Fruit fly (Drosophila melanogaster) whole organism, embryonic: ENCODE results near the gene fry.

Experiments used
- Adf1 ChIP-seq: fragments of 200-800 bp; sonication (Bioruptor generic); IDR thresholded peaks from 2 replicates; pipeline ENCODE4 v1.3.6; 2022; ENCODE audit warnings: missing biosample characterization, missing genetic modification characterization
- Aef1 ChIP-seq: fragments of 200-800 bp; sonication (Bioruptor generic); IDR thresholded peaks from 3 replicates; pipeline ENCODE4 v1.3.6; 2022; ENCODE audit warnings: missing biosample characterization, missing genetic modification characterization
- Atf3 ChIP-seq: fragments of 200-800 bp; sonication (Bioruptor generic); optimal IDR thresholded peaks from 3 replicates; lab custom pipeline; 2016; ENCODE audit warnings: missing biosample characterization, missing genetic modification characterization
- CG10321 ChIP-seq: fragments of 200-800 bp; sonication (Bioruptor generic); IDR thresholded peaks from 2 replicates; pipeline ENCODE4 v1.3.6; 2022; ENCODE audit warnings: missing biosample characterization, missing genetic modification characterization
- CG10366 ChIP-seq: fragments of 200-800 bp; sonication (Bioruptor generic); IDR thresholded peaks from 2 replicates; pipeline ENCODE4 v1.3.6; 2022; ENCODE audit warnings: missing biosample characterization, missing genetic modification characterization
- CG10431 ChIP-seq: fragments of 200-800 bp; sonication (Bioruptor generic); optimal IDR thresholded peaks from 3 replicates; lab custom pipeline; 2018; ENCODE audit warnings: missing biosample characterization, mild to moderate bottlenecking, missing genetic modification characterization
- CG11093 ChIP-seq: fragments of 200-800 bp; sonication (Bioruptor generic); IDR thresholded peaks from 3 replicates; pipeline ENCODE4 v1.3.6; 2022; ENCODE audit warnings: missing biosample characterization, missing genetic modification characterization
- CG11695 ChIP-seq: fragments of 200-800 bp; sonication (Bioruptor generic); IDR thresholded peaks from 3 replicates; pipeline ENCODE4 v1.3.6; 2022; ENCODE audit warnings: missing biosample characterization, missing genetic modification characterization
- CG12155 ChIP-seq: fragments of 200-800 bp; sonication (Bioruptor generic); optimal IDR thresholded peaks from 3 replicates; lab custom pipeline; 2016; ENCODE audit warnings: missing biosample characterization, missing genetic modification characterization
- CG13424 ChIP-seq: fragments of 200-800 bp; sonication (Bioruptor generic); optimal IDR thresholded peaks from 2 replicates; lab custom pipeline; 2019; ENCODE audit warnings: missing biosample characterization, mild to moderate bottlenecking, missing genetic modification characterization, moderate library complexity
- CG14441 ChIP-seq: fragments of 200-800 bp; sonication (Bioruptor generic); IDR thresholded peaks from 2 replicates; pipeline ENCODE4 v1.3.6; 2022; ENCODE audit warnings: missing biosample characterization, missing genetic modification characterization
- CG14965 ChIP-seq: fragments of 200-800 bp; sonication (Bioruptor generic); optimal IDR thresholded peaks from 2 replicates; lab custom pipeline; 2016; ENCODE audit warnings: missing biosample characterization, missing genetic modification characterization, borderline replicate concordance
- CG15269 ChIP-seq: fragments of 200-800 bp; sonication (Bioruptor generic); optimal IDR thresholded peaks from 2 replicates; lab custom pipeline; 2018; ENCODE audit warnings: missing biosample characterization, mild to moderate bottlenecking, missing genetic modification characterization, moderate library complexity
- CG16779 ChIP-seq: fragments of 200-800 bp; sonication (Bioruptor generic); IDR thresholded peaks from 2 replicates; pipeline ENCODE4 v1.3.6; 2022; ENCODE audit warnings: missing biosample characterization, missing genetic modification characterization
- CG1832 ChIP-seq: fragments of 200-800 bp; sonication (Bioruptor generic); optimal IDR thresholded peaks from 2 replicates; lab custom pipeline; 2017; ENCODE audit warnings: missing biosample characterization, mild to moderate bottlenecking, missing genetic modification characterization, inconsistent platforms
- CG2116 ChIP-seq: fragments of 200-800 bp; sonication (Bioruptor generic); optimal IDR thresholded peaks from 3 replicates; lab custom pipeline; 2018; ENCODE audit warnings: missing biosample characterization, mild to moderate bottlenecking, missing genetic modification characterization
- CG30431 ChIP-seq: fragments of 200-800 bp; sonication (Bioruptor generic); optimal IDR thresholded peaks from 2 replicates; lab custom pipeline; 2017; ENCODE audit warnings: missing biosample characterization, missing genetic modification characterization
- CG31224 ChIP-seq: fragments of 200-800 bp; sonication (Bioruptor generic); IDR thresholded peaks from 2 replicates; pipeline ENCODE4 v1.3.6; 2022; ENCODE audit warnings: missing biosample characterization, missing genetic modification characterization
- CG6854 ChIP-seq: fragments of 200-800 bp; sonication (Bioruptor generic); optimal IDR thresholded peaks from 3 replicates; lab custom pipeline; 2017; ENCODE audit warnings: missing biosample characterization, mild to moderate bottlenecking, missing genetic modification characterization
- CG7786 ChIP-seq: fragments of 200-800 bp; sonication (Bioruptor generic); optimal IDR thresholded peaks from 2 replicates; lab custom pipeline; 2016; ENCODE audit warnings: missing biosample characterization, missing genetic modification characterization
- CG7839 ChIP-seq: fragments of 200-800 bp; sonication (Bioruptor generic); optimal IDR thresholded peaks from 3 replicates; lab custom pipeline; 2018; ENCODE audit warnings: missing biosample characterization, mild to moderate bottlenecking, missing genetic modification characterization, moderate library complexity
- CG8089 ChIP-seq: fragments of 200-800 bp; sonication (Bioruptor generic); optimal IDR thresholded peaks from 3 replicates; lab custom pipeline; 2016; ENCODE audit warnings: missing biosample characterization, missing genetic modification characterization
- CG8281 ChIP-seq: fragments of 200-800 bp; sonication (Bioruptor generic); optimal IDR thresholded peaks from 2 replicates; lab custom pipeline; 2018; ENCODE audit warnings: missing biosample characterization, mild to moderate bottlenecking, missing genetic modification characterization, moderate library complexity
- CG8765 ChIP-seq: fragments of 200-800 bp; sonication (Bioruptor generic); IDR thresholded peaks from 2 replicates; pipeline ENCODE4 v1.3.6; 2022; ENCODE audit warnings: missing biosample characterization, missing genetic modification characterization
- CG9215 ChIP-seq: fragments of 200-800 bp; sonication (Bioruptor generic); IDR thresholded peaks from 2 replicates; pipeline ENCODE4 v1.3.6; 2022; ENCODE audit warnings: missing biosample characterization, missing genetic modification characterization
- Eip74EF ChIP-seq, 2 experiments: fragments of 200-800 bp in 1 of 2; fragments of >200 bp in 1 of 2; sonication (Bioruptor generic) in 1 of 2; optimal IDR thresholded peaks; 2 replicates each; lab custom pipeline; 2017 to 2019; ENCODE audit warnings: missing biosample characterization in 2 of 2, missing genetic modification characterization in 2 of 2, mild to moderate bottlenecking in 1 of 2, moderate library complexity in 1 of 2
- HmgZ ChIP-seq: fragments of 200-800 bp; sonication (Bioruptor generic); optimal IDR thresholded peaks from 2 replicates; lab custom pipeline; 2018; ENCODE audit warnings: missing biosample characterization, mild to moderate bottlenecking, missing genetic modification characterization
- Max ChIP-seq: fragments of 200-800 bp; sonication (Bioruptor generic); optimal IDR thresholded peaks from 2 replicates; lab custom pipeline; 2016; ENCODE audit warnings: missing biosample characterization, mild to moderate bottlenecking, missing genetic modification characterization
- Nf-YA ChIP-seq: fragments of 200-800 bp; sonication (Bioruptor generic); IDR thresholded peaks from 2 replicates; pipeline ENCODE4 v1.3.6; 2022; ENCODE audit warnings: missing biosample characterization, missing genetic modification characterization
- Rfx ChIP-seq: fragments of 200-800 bp; sonication (Bioruptor generic); IDR thresholded peaks from 2 replicates; pipeline ENCODE4 v1.3.6; 2022; ENCODE audit warnings: missing biosample characterization, missing genetic modification characterization
- Xrp1 ChIP-seq: fragments of 200-800 bp; sonication (Bioruptor generic); IDR thresholded peaks from 2 replicates; pipeline ENCODE4 v1.3.6; 2022; ENCODE audit warnings: missing biosample characterization, missing genetic modification characterization
- ap ChIP-seq: fragments of 200-800 bp; sonication (Bioruptor generic); IDR thresholded peaks from 2 replicates; pipeline ENCODE4 v1.3.6; 2022; ENCODE audit warnings: missing biosample characterization, missing genetic modification characterization
- bigmax ChIP-seq: fragments of 200-800 bp; sonication (Bioruptor generic); optimal IDR thresholded peaks from 2 replicates; lab custom pipeline; 2018; ENCODE audit warnings: missing biosample characterization, mild to moderate bottlenecking, missing genetic modification characterization
- dan ChIP-seq: fragments of 200-800 bp; sonication (Bioruptor generic); IDR thresholded peaks from 2 replicates; pipeline ENCODE4 v1.3.6; 2022; ENCODE audit warnings: missing biosample characterization, missing genetic modification characterization
- eve ChIP-seq, 2 experiments: fragments of >200 bp; optimal IDR thresholded peaks; 2 replicates each; lab custom pipeline; 2017; ENCODE audit warnings: missing biosample characterization in 2 of 2, missing genetic modification characterization in 2 of 2
- ftz-f1 ChIP-seq: fragments of 200-800 bp; sonication (Bioruptor generic); optimal IDR thresholded peaks from 2 replicates; lab custom pipeline; 2016; ENCODE audit warnings: missing biosample characterization, missing genetic modification characterization
- gce ChIP-seq: fragments of 200-800 bp; sonication (Bioruptor generic); IDR thresholded peaks from 3 replicates; pipeline ENCODE4 v1.3.6; 2022; ENCODE audit warnings: missing biosample characterization, missing genetic modification characterization
- gfzf ChIP-seq: fragments of 200-800 bp; sonication (Bioruptor generic); optimal IDR thresholded peaks from 2 replicates; lab custom pipeline; 2016; ENCODE audit warnings: missing biosample characterization, mild to moderate bottlenecking, missing genetic modification characterization, moderate library complexity
- knrl ChIP-seq: fragments of 200-800 bp; sonication (Bioruptor generic); IDR thresholded peaks from 3 replicates; pipeline ENCODE4 v1.3.6; 2022; ENCODE audit warnings: missing biosample characterization, missing genetic modification characterization; ENCODE audit not compliant: partially characterized antibody
- lov ChIP-seq, 2 experiments: fragments of 200-800 bp in 1 of 2; fragments of >200 bp in 1 of 2; sonication (Bioruptor generic) in 1 of 2; IDR thresholded peaks in 1 of 2; optimal IDR thresholded peaks in 1 of 2; 2 replicates in 1 of 2; 3 replicates in 1 of 2; pipeline versions ENCODE4 v1.3.6 to Lab custom; 2017 to 2022; ENCODE audit warnings: missing biosample characterization in 1 of 2, missing genetic modification characterization in 1 of 2
- mld ChIP-seq: fragments of 200-800 bp; sonication (Bioruptor generic); IDR thresholded peaks from 3 replicates; pipeline ENCODE4 v1.3.6; 2022; ENCODE audit warnings: missing biosample characterization, missing genetic modification characterization; ENCODE audit not compliant: partially characterized antibody
- oc ChIP-seq: fragments of 200-800 bp; sonication (Bioruptor generic); optimal IDR thresholded peaks from 2 replicates; lab custom pipeline; 2018; ENCODE audit warnings: missing biosample characterization, mild to moderate bottlenecking, missing genetic modification characterization, moderate library complexity
- prd ChIP-seq, 3 experiments: fragments of >200 bp in 2 of 3; fragments of 200-800 bp in 1 of 3; sonication (Bioruptor generic) in 1 of 3; optimal IDR thresholded peaks in 2 of 3; IDR thresholded peaks in 1 of 3; 2 replicates in 2 of 3; 3 replicates in 1 of 3; pipeline versions ENCODE4 v1.3.6 to Lab custom; 2017 to 2022; ENCODE audit warnings: missing biosample characterization in 1 of 3, missing genetic modification characterization in 1 of 3
- rib ChIP-seq: fragments of 200-800 bp; sonication (Bioruptor generic); IDR thresholded peaks from 2 replicates; pipeline ENCODE4 v1.3.6; 2022; ENCODE audit warnings: missing biosample characterization, missing genetic modification characterization
- shn ChIP-seq: fragments of 200-800 bp; sonication (Bioruptor generic); optimal IDR thresholded peaks from 3 replicates; lab custom pipeline; 2016; ENCODE audit warnings: missing biosample characterization, missing genetic modification characterization
- sug ChIP-seq: fragments of 200-800 bp; optimal IDR thresholded peaks from 2 replicates; lab custom pipeline; 2019; ENCODE audit warnings: missing biosample characterization, mild to moderate bottlenecking, missing genetic modification characterization, moderate library complexity
- unc-4 ChIP-seq: fragments of 200-800 bp; sonication (Bioruptor generic); IDR thresholded peaks from 2 replicates; pipeline ENCODE4 v1.3.6; 2022; ENCODE audit warnings: missing biosample characterization, missing genetic modification characterization; ENCODE audit not compliant: partially characterized antibody
- zfh2 ChIP-seq: fragments of 200-800 bp; sonication (Bioruptor generic); optimal IDR thresholded peaks from 2 replicates; lab custom pipeline; 2016; ENCODE audit warnings: missing biosample characterization, missing genetic modification characterization

Gene fry

DNA sequence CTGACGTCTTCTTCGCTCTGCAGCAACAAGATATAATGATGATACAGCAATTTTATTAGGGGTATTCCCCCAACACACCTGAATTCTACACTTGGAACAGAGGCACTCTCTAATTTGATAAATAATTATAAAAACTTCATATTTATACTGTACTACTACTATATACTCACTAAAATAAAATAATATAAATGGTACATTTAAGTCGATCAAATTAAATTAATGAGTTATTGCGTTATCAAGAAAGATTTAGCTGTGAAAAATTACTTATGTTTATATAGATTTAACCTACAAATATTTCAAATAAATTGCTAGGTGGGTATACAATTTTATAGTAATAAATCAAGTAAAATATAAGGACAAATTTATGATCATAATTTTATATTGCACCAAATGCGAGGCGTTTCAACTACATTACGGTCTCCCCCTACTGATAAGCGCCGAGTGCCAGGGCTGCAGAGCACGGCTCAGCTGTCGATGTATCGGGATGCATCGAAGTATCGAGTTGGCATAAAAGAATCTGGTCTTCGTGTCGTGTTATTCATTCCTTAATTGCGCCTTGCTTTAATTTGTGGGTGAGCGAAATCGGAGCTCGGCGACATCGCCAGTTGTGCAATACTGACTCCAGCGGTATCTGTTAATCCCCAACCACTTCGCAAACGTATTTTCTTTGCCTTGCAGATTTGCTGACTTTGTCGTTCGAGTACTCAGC, 35.1 kb upstream of the fry start, which contains the start of gene vsg (continued):
- TF ChIP-seq CG11695 (GFP tag; lab: Robert Waterston, UW): peak; percentile 67; the same call in 1 of the 3 replicates
- peak; percentile 55 for TF ChIP-seq CG8281
- no peak for TF ChIP-seq CG8089 (GFP tag; lab: Kevin White, UChicago)
- no peak; the same call in none of the 2 replicates for TF ChIP-seq Adf1 (GFP tag; lab: Robert Waterston, UW)
- peak; percentile 67 for TF ChIP-seq CG2116
- peak; percentile 85 for TF ChIP-seq CG12155 (GFP tag; lab: Kevin White, UChicago)
- TF ChIP-seq prd (optimal IDR thresholded peaks at IDR 0.05; lab: Kevin White, UChicago): no peak
- TF ChIP-seq prd (GFP tag; IDR thresholded peaks at IDR 0.05; lab: Robert Waterston, UW): peak; percentile 79
- TF ChIP-seq mld: peak; percentile 79; the same call in 2 of the 3 replicates
- 0 out of 2 replicates have a peak, but pooled peaks have one; percentile 38 for TF ChIP-seq CG16779
- no peak for TF ChIP-seq rib (GFP tag; lab: Robert Waterston, UW)
- TF ChIP-seq CG8765: peak; percentile 9; the same call in 1 of the 2 replicates
- TF ChIP-seq CG7786 (GFP tag; lab: Kevin White, UChicago): peak; percentile 48
- peak; percentile 35; the same call in 1 of the 2 replicates for TF ChIP-seq Nf-YA
- TF ChIP-seq CG9215 (GFP tag; lab: Robert Waterston, UW): peak; percentile 85
- TF ChIP-seq sug: peak; percentile 91
- peak; percentile 46 for TF ChIP-seq oc (tag; lab: Kevin White, UChicago)
- TF ChIP-seq gce (GFP tag; lab: Robert Waterston, UW): no peak
- peak; percentile 86 for TF ChIP-seq CG15269
- TF ChIP-seq Rfx (GFP tag; lab: Robert Waterston, UW): peak; percentile 70
- TF ChIP-seq CG31224 (GFP tag; lab: Robert Waterston, UW): no peak; the same call in 1 of the 2 replicates
- TF ChIP-seq ftz-f1 (GFP tag; lab: Kevin White, UChicago): no peak
- peak; percentile 92 for TF ChIP-seq CG13424 (tag; lab: Kevin White, UChicago)
- TF ChIP-seq unc-4 (GFP tag; lab: Robert Waterston, UW): peak; percentile 75
- no peak for TF ChIP-seq CG14965 (GFP tag; lab: Kevin White, UChicago)
- TF ChIP-seq lov (optimal IDR thresholded peaks at IDR 0.05; lab: Kevin White, UChicago): no peak
- TF ChIP-seq lov (GFP tag; IDR thresholded peaks at IDR 0.05; lab: Robert Waterston, UW): peak; percentile 59; the same call in 1 of the 3 replicates
- no peak for TF ChIP-seq CG6854 (GFP tag; lab: Kevin White, UChicago)
- TF ChIP-seq CG10366 (GFP tag; lab: Robert Waterston, UW): peak; percentile 60; the same call in 1 of the 2 replicates
- TF ChIP-seq ap (GFP tag; lab: Robert Waterston, UW): peak; percentile 54; the same call in 1 of the 2 replicates
- TF ChIP-seq eve (GFP tag; optimal IDR thresholded peaks at IDR 0.05; lab: Kevin White, UChicago): no peak
- peak; percentile 69 for TF ChIP-seq gfzf
- peak; percentile 49 for TF ChIP-seq CG10431 (GFP tag; lab: Kevin White, UChicago)
- TF ChIP-seq shn: peak; percentile 40
- TF ChIP-seq zfh2 (GFP tag; lab: Kevin White, UChicago): peak; percentile 67
- TF ChIP-seq CG14441: peak; percentile 50
- peak; percentile 25 for TF ChIP-seq Atf3 (GFP tag; lab: Kevin White, UChicago)
- TF ChIP-seq knrl: peak; percentile 85
- TF ChIP-seq Eip74EF (GFP tag; optimal IDR thresholded peaks at IDR 0.05; lab: Kevin White, UChicago): peak in 1 of 2 experiments; percentile 64
- peak; percentile 58 for TF ChIP-seq Max
- TF ChIP-seq CG11093 (GFP tag; lab: Robert Waterston, UW): peak; percentile 61; the same call in 2 of the 3 replicates
- TF ChIP-seq CG10321 (GFP tag; lab: Robert Waterston, UW): no peak
- TF ChIP-seq dan: no peak
- TF ChIP-seq HmgZ (tag; lab: Kevin White, UChicago): peak; percentile 34
- TF ChIP-seq Aef1: peak; percentile 55; the same call in 2 of the 3 replicates
- no peak for TF ChIP-seq bigmax
- peak; percentile 62 for TF ChIP-seq CG30431
- no peak for TF ChIP-seq CG1832 (GFP tag; lab: Kevin White, UChicago)
- peak; percentile 59 for TF ChIP-seq Xrp1
- TF ChIP-seq CG7839 (tag; lab: Kevin White, UChicago): peak; percentile 88
